Fruit fly (Drosophila melanogaster) whole organism, embryonic: ENCODE data around the gene janB.

Experiments
- Abd-B ChIP-seq: fragments of 200-800 bp; sonication (Bioruptor generic); optimal IDR thresholded peaks from 2 replicates; lab custom pipeline; 2018; ENCODE audit warnings: missing biosample characterization, mild to moderate bottlenecking, missing genetic modification characterization, moderate library complexity
- Awh ChIP-seq: fragments of 200-800 bp; sonication (Bioruptor generic); IDR thresholded peaks from 2 replicates; pipeline ENCODE4, ENCODE4 v1.3.6; 2022; ENCODE audit warnings: missing biosample characterization, missing genetic modification characterization
- Blimp-1 ChIP-seq: fragments of 200-800 bp; sonication (Bioruptor generic); optimal IDR thresholded peaks from 3 replicates; lab custom pipeline; 2018; ENCODE audit warnings: missing biosample characterization, missing genetic modification characterization, mild to moderate bottlenecking, moderate library complexity, missing genetic modification reagents
- CG11504 ChIP-seq: fragments of 200-800 bp; sonication (Bioruptor generic); optimal IDR thresholded peaks from 3 replicates; lab custom pipeline; 2019; ENCODE audit warnings: missing biosample characterization, mild to moderate bottlenecking, missing genetic modification characterization, moderate library complexity
- CG11696 ChIP-seq: fragments of 200-800 bp; sonication (Bioruptor generic); IDR thresholded peaks from 2 replicates; pipeline ENCODE4 v1.3.6; 2022; ENCODE audit warnings: missing biosample characterization, missing genetic modification characterization
- CG11723 ChIP-seq: fragments of 200-800 bp; sonication (Bioruptor generic); optimal IDR thresholded peaks from 2 replicates; lab custom pipeline; 2017; ENCODE audit warnings: missing biosample characterization, mild to moderate bottlenecking, missing genetic modification characterization
- CG13296 ChIP-seq: fragments of 200-800 bp; sonication (Bioruptor generic); optimal IDR thresholded peaks from 3 replicates; lab custom pipeline; 2018; ENCODE audit warnings: missing biosample characterization, mild to moderate bottlenecking, missing genetic modification characterization
- CG13424 ChIP-seq: fragments of 200-800 bp; sonication (Bioruptor generic); optimal IDR thresholded peaks from 2 replicates; lab custom pipeline; 2019; ENCODE audit warnings: missing biosample characterization, mild to moderate bottlenecking, missing genetic modification characterization, moderate library complexity
- CG15269 ChIP-seq: fragments of 200-800 bp; sonication (Bioruptor generic); optimal IDR thresholded peaks from 2 replicates; lab custom pipeline; 2018; ENCODE audit warnings: missing biosample characterization, mild to moderate bottlenecking, missing genetic modification characterization, moderate library complexity
- CG1603 ChIP-seq: fragments of 200-800 bp; sonication (Bioruptor generic); optimal IDR thresholded peaks from 2 replicates; lab custom pipeline; 2019; ENCODE audit warnings: missing biosample characterization, mild to moderate bottlenecking, missing genetic modification characterization, moderate library complexity
- CG17361 ChIP-seq: fragments of 200-800 bp; sonication (Bioruptor generic); IDR thresholded peaks from 3 replicates; pipeline ENCODE4 v1.3.6; 2022; ENCODE audit warnings: missing biosample characterization, missing genetic modification characterization
- CG18262 ChIP-seq: fragments of 200-800 bp; optimal IDR thresholded peaks from 3 replicates; lab custom pipeline; 2019; ENCODE audit warnings: missing biosample characterization, mild to moderate bottlenecking, missing genetic modification characterization, moderate library complexity
- CG2120 ChIP-seq: fragments of 200-800 bp; sonication (Bioruptor generic); optimal IDR thresholded peaks from 3 replicates; lab custom pipeline; 2016; ENCODE audit warnings: missing biosample characterization, missing genetic modification characterization
- CG2678 ChIP-seq: fragments of 200-800 bp; sonication (Bioruptor generic); optimal IDR thresholded peaks from 3 replicates; lab custom pipeline; 2019; ENCODE audit warnings: missing biosample characterization, mild to moderate bottlenecking, missing genetic modification characterization, moderate library complexity
- CG2712 ChIP-seq: fragments of 200-800 bp; optimal IDR thresholded peaks from 3 replicates; lab custom pipeline; 2019; ENCODE audit warnings: missing biosample characterization, mild to moderate bottlenecking, missing genetic modification characterization, moderate library complexity
- CG6254 ChIP-seq: fragments of 200-800 bp; sonication (Bioruptor generic); optimal IDR thresholded peaks from 3 replicates; lab custom pipeline; 2017; ENCODE audit warnings: mild to moderate bottlenecking, missing biosample characterization, missing genetic modification reagents, missing genetic modification characterization
- CG9932 ChIP-seq: fragments of 200-800 bp; sonication (Bioruptor generic); IDR thresholded peaks from 2 replicates; pipeline ENCODE4 v1.3.6; 2022; ENCODE audit warnings: missing biosample characterization, missing genetic modification characterization
- E2f2 ChIP-seq: fragments of 200-800 bp; sonication (Bioruptor generic); IDR thresholded peaks from 2 replicates; pipeline ENCODE4 v1.3.6; 2022; ENCODE audit warnings: missing biosample characterization, missing genetic modification characterization
- Fer1 ChIP-seq: fragments of 200-800 bp; sonication (Bioruptor generic); optimal IDR thresholded peaks from 2 replicates; lab custom pipeline; 2017; ENCODE audit warnings: missing biosample characterization, mild to moderate bottlenecking, missing genetic modification characterization
- HLH3B ChIP-seq: fragments of 200-800 bp; sonication (Bioruptor generic); IDR thresholded peaks from 2 replicates; pipeline ENCODE4 v1.3.6; 2022; ENCODE audit warnings: missing biosample characterization, missing genetic modification characterization
- Hr51 ChIP-seq, 2 experiments: fragments of 200-800 bp; sonication (Bioruptor generic); optimal IDR thresholded peaks; 2 replicates in 1 of 2; 3 replicates in 1 of 2; lab custom pipeline; 2016 to 2018; ENCODE audit warnings: missing biosample characterization in 2 of 2, missing genetic modification characterization in 2 of 2, mild to moderate bottlenecking in 1 of 2, moderate library complexity in 1 of 2
- MTF-1 ChIP-seq: fragments of 200-800 bp; sonication (Bioruptor generic); optimal IDR thresholded peaks from 2 replicates; lab custom pipeline; 2018; ENCODE audit warnings: missing biosample characterization, mild to moderate bottlenecking, missing genetic modification characterization, borderline replicate concordance
- Meics ChIP-seq: fragments of 200-800 bp; sonication (Bioruptor generic); optimal IDR thresholded peaks from 2 replicates; lab custom pipeline; 2017; ENCODE audit warnings: missing biosample characterization, mild to moderate bottlenecking, missing genetic modification characterization
- Oli ChIP-seq: fragments of 200-800 bp; sonication (Bioruptor generic); optimal IDR thresholded peaks from 2 replicates; lab custom pipeline; 2018; ENCODE audit warnings: missing biosample characterization, mild to moderate bottlenecking, missing genetic modification characterization, moderate library complexity
- Pdp1 ChIP-seq, 2 experiments: fragments of 200-800 bp; sonication (Bioruptor generic); optimal IDR thresholded peaks; 3 replicates each; lab custom pipeline; 2016; ENCODE audit warnings: missing biosample characterization in 2 of 2, missing genetic modification characterization in 2 of 2, mild to moderate bottlenecking in 1 of 2, moderate library complexity in 1 of 2
- Rfx ChIP-seq: fragments of 200-800 bp; sonication (Bioruptor generic); IDR thresholded peaks from 2 replicates; pipeline ENCODE4 v1.3.6; 2022; ENCODE audit warnings: missing biosample characterization, missing genetic modification characterization
- Sox102F ChIP-seq: fragments of 200-800 bp; sonication (Bioruptor generic); optimal IDR thresholded peaks from 2 replicates; lab custom pipeline; 2018; ENCODE audit warnings: missing biosample characterization, mild to moderate bottlenecking, missing genetic modification characterization, moderate library complexity
- Xrp1 ChIP-seq: fragments of 200-800 bp; sonication (Bioruptor generic); IDR thresholded peaks from 2 replicates; pipeline ENCODE4 v1.3.6; 2022; ENCODE audit warnings: missing biosample characterization, missing genetic modification characterization
- az2 ChIP-seq: fragments of 200-800 bp; sonication (Bioruptor generic); optimal IDR thresholded peaks from 3 replicates; lab custom pipeline; 2016; ENCODE audit warnings: missing biosample characterization, missing genetic modification characterization
- bsh ChIP-seq, 2 experiments: fragments of 200-800 bp; sonication (Bioruptor generic); optimal IDR thresholded peaks; 2 replicates each; lab custom pipeline; 2017 to 2018; ENCODE audit warnings: mild to moderate bottlenecking in 2 of 2, missing biosample characterization in 2 of 2, missing genetic modification characterization in 2 of 2, moderate library complexity in 1 of 2
- chinmo ChIP-seq: fragments of 200-800 bp; sonication (Bioruptor generic); IDR thresholded peaks from 4 replicates; pipeline ENCODE4 v1.3.6; 2022; ENCODE audit warnings: missing biosample characterization, missing genetic modification characterization; ENCODE audit not compliant: partially characterized antibody
- ci ChIP-seq: fragments of 200-800 bp; sonication (Bioruptor generic); IDR thresholded peaks from 3 replicates; pipeline ENCODE4 v1.3.6; 2022; ENCODE audit warnings: missing biosample characterization, missing genetic modification characterization
- dysf ChIP-seq: fragments of 200-800 bp; sonication (Bioruptor generic); IDR thresholded peaks from 3 replicates; pipeline ENCODE4 v1.3.6; 2022; ENCODE audit warnings: missing biosample characterization, missing genetic modification characterization
- fd96Cb ChIP-seq: fragments of 200-800 bp; sonication (Bioruptor generic); optimal IDR thresholded peaks from 2 replicates; lab custom pipeline; 2018; ENCODE audit warnings: missing biosample characterization, mild to moderate bottlenecking, missing genetic modification characterization, moderate library complexity
- fru ChIP-seq: fragments of >200 bp; optimal IDR thresholded peaks from 2 replicates; lab custom pipeline; 2017
- gce ChIP-seq: fragments of 200-800 bp; sonication (Bioruptor generic); IDR thresholded peaks from 3 replicates; pipeline ENCODE4 v1.3.6; 2022; ENCODE audit warnings: missing biosample characterization, missing genetic modification characterization
- gem ChIP-seq: fragments of 200-800 bp; sonication (Bioruptor generic); optimal IDR thresholded peaks from 2 replicates; lab custom pipeline; 2019; ENCODE audit warnings: missing biosample characterization, mild to moderate bottlenecking, missing genetic modification characterization, moderate library complexity
- lmd ChIP-seq: fragments of 200-800 bp; sonication (Bioruptor generic); IDR thresholded peaks from 2 replicates; pipeline ENCODE4 v1.3.6; 2022; ENCODE audit warnings: missing biosample characterization, missing genetic modification characterization
- phol ChIP-seq: fragments of 200-800 bp; sonication (Bioruptor generic); optimal IDR thresholded peaks from 3 replicates; lab custom pipeline; 2018; ENCODE audit warnings: missing biosample characterization, mild to moderate bottlenecking, missing genetic modification characterization, moderate library complexity
- prd ChIP-seq, 3 experiments: fragments of >200 bp in 2 of 3; fragments of 200-800 bp in 1 of 3; sonication (Bioruptor generic) in 1 of 3; optimal IDR thresholded peaks in 2 of 3; IDR thresholded peaks in 1 of 3; 2 replicates in 2 of 3; 3 replicates in 1 of 3; pipeline versions ENCODE4 v1.3.6 to Lab custom; 2017 to 2022; ENCODE audit warnings: missing biosample characterization in 1 of 3, missing genetic modification characterization in 1 of 3
- row ChIP-seq: fragments of 200-800 bp; sonication (Bioruptor generic); IDR thresholded peaks from 3 replicates; pipeline ENCODE4 v1.3.6; 2022; ENCODE audit warnings: missing biosample characterization, missing genetic modification characterization
- run ChIP-seq: fragments of 200-800 bp; sonication (Bioruptor generic); optimal IDR thresholded peaks from 3 replicates; lab custom pipeline; 2018; ENCODE audit warnings: missing biosample characterization, mild to moderate bottlenecking, missing genetic modification characterization
- tgo ChIP-seq: fragments of 200-800 bp; sonication (Bioruptor generic); IDR thresholded peaks from 3 replicates; pipeline ENCODE4 v1.3.6; 2022; ENCODE audit warnings: missing biosample characterization, missing genetic modification characterization
- unpg ChIP-seq: fragments of 200-800 bp; sonication (Bioruptor generic); optimal IDR thresholded peaks from 3 replicates; lab custom pipeline; 2018; ENCODE audit warnings: missing biosample characterization, mild to moderate bottlenecking, missing genetic modification characterization, moderate library complexity

The janB gene

dm6 chr3R:30038628-30039027 lies at the start of gene janB:
Gene janB (minus strand): TSS chr3R:30038728.
- no peak for TF ChIP-seq MTF-1
- TF ChIP-seq chinmo (GFP tag; lab: Robert Waterston, UW): no peak
- TF ChIP-seq CG6254 (GFP tag; lab: Kevin White, UChicago): no peak
- no peak for TF ChIP-seq CG13424 (tag; lab: Kevin White, UChicago)
- no peak for TF ChIP-seq Fer1
- TF ChIP-seq CG11696: no peak
- TF ChIP-seq run (tag; lab: Kevin White, UChicago): no peak

DNA sequence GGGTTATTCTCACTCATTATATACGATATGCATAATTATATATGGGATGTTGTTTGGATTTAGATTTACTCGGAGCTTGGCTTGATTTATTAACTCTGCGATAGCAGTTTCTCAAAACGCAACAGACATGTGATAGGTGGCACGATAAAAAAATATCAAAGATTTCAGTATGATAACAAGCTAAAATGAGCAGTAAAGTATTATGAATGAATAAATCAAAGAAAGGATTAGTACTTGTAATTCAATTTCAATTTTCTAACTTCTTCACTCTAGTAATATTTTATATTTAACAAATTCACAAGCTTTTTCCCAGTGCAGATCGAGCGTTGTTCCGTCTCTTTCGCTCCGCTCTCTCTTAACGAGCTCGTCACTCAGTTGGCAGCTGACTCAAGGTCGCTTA lies 45.6 kb upstream of the janB start:
- TF ChIP-seq CG13296 (GFP tag; lab: Kevin White, UChicago) (no peak), gem (tag; lab: Kevin White, UChicago) (peak; percentile 4), CG11504 (tag; lab: Kevin White, UChicago) (peak; percentile 9)
- TF ChIP-seq, all 482 proteins: peak for 2

- TF ChIP-seq Rfx (GFP tag; lab: Robert Waterston, UW) (0 out of 2 replicates have a peak, but pooled peaks have one; percentile 15), lmd (GFP tag; lab: Robert Waterston, UW) (0 out of 2 replicates have a peak, but pooled peaks have one; percentile 32), gem (tag; lab: Kevin White, UChicago) (peak; percentile 47), Sox102F (GFP tag; lab: Kevin White, UChicago) (peak; percentile 33), CG2678 (tag; lab: Kevin White, UChicago) (peak; percentile 35), HLH3B (GFP tag; lab: Robert Waterston, UW) (peak; percentile 25; the same call in 1 of the 2 replicates), dysf (GFP tag; lab: Robert Waterston, UW) (0 out of 3 replicates have a peak, but pooled peaks have one; percentile 28), CG11723 (GFP tag; lab: Kevin White, UChicago) (no peak), bsh (GFP tag; optimal IDR thresholded peaks at IDR 0.05; lab: Kevin White, UChicago) (peak in 1 of 2 experiments; percentile 35), tgo (GFP tag; lab: Robert Waterston, UW) (0 out of 3 replicates have a peak, but pooled peaks have one; percentile 16), Blimp-1 (GFP tag; lab: Kevin White, UChicago) (peak; percentile 40), gce (GFP tag; lab: Robert Waterston, UW) (no peak), phol (tag; lab: Kevin White, UChicago) (peak; percentile 24), prd (optimal IDR thresholded peaks at IDR 0.05; lab: Kevin White, UChicago) (no peak), prd (GFP tag; IDR thresholded peaks at IDR 0.05; lab: Robert Waterston, UW) (peak; percentile 26; the same call in 1 of the 3 replicates), fru (lab: Kevin White, UChicago) (no peak), CG11504 (tag; lab: Kevin White, UChicago) (peak; percentile 46), Oli (tag; lab: Kevin White, UChicago) (peak; percentile 40), E2f2 (GFP tag; lab: Robert Waterston, UW) (peak; percentile 8; the same call in 1 of the 2 replicates), row (GFP tag; lab: Robert Waterston, UW) (peak; percentile 27; the same call in 1 of the 3 replicates), ci (GFP tag; lab: Robert Waterston, UW) (peak; percentile 41; the same call in 1 of the 3 replicates), az2 (GFP tag; lab: Kevin White, UChicago) (peak; percentile 5), Hr51 (GFP tag; optimal IDR thresholded peaks at IDR 0.05; lab: Kevin White, UChicago) (peak in 1 of 2 experiments; percentile 44), CG15269 (tag; lab: Kevin White, UChicago) (peak; percentile 19), Meics (GFP tag; lab: Kevin White, UChicago) (peak; percentile 24), CG9932 (GFP tag; lab: Robert Waterston, UW) (no peak), CG2712 (tag; lab: Kevin White, UChicago) (peak; percentile 12), CG1603 (peak; percentile 16), unpg (GFP tag; lab: Kevin White, UChicago) (peak; percentile 14), CG17361 (GFP tag; lab: Robert Waterston, UW) (0 out of 3 replicates have a peak, but pooled peaks have one; percentile 13), Awh (peak; percentile 29; the same call in 1 of the 2 replicates), Pdp1 (GFP tag; optimal IDR thresholded peaks at IDR 0.05; lab: Kevin White, UChicago) (peak in 1 of 2 experiments; percentile 11), CG18262 (peak; percentile 6), CG13424 (tag; lab: Kevin White, UChicago) (peak; percentile 12), fd96Cb (tag; lab: Kevin White, UChicago) (peak; percentile 24), Abd-B (GFP tag; lab: Kevin White, UChicago) (peak; percentile 26), CG2120 (GFP tag; lab: Kevin White, UChicago) (peak; percentile 32), Xrp1 (GFP tag; lab: Robert Waterston, UW) (peak; percentile 15; the same call in 1 of the 2 replicates)
These were observed 44.7 kb upstream of the janB start for dm6 chr3R:30083215-30083614.
